Fruit fly (Drosophila melanogaster) whole organism, wandering third instar larva: ENCODE data around the gene CG31627.

ENCODE experiments used
- Abd-B ChIP-seq: fragments of >200 bp; optimal IDR thresholded peaks from 2 replicates; lab custom pipeline; 2017; ENCODE audit warnings: missing biosample characterization, missing genetic modification characterization
- CG32264 ChIP-seq: fragments of 200-800 bp; sonication (Bioruptor generic); optimal IDR thresholded peaks from 2 replicates; lab custom pipeline; 2016; ENCODE audit warnings: missing biosample characterization, missing genetic modification characterization
- CrebA ChIP-seq: fragments of 200-800 bp; sonication (Bioruptor generic); optimal IDR thresholded peaks from 2 replicates; lab custom pipeline; 2016; ENCODE audit warnings: missing biosample characterization, mild to moderate bottlenecking, missing genetic modification characterization, borderline replicate concordance
- Dfd ChIP-seq: fragments of >200 bp; optimal IDR thresholded peaks from 2 replicates; lab custom pipeline; 2017; ENCODE audit warnings: missing biosample characterization, missing genetic modification characterization
- Dif ChIP-seq: fragments of 200-275, 200-300 bp; sonication (Bioruptor generic); optimal IDR thresholded peaks from 2 replicates; lab custom pipeline; 2018; ENCODE audit warnings: missing biosample characterization, missing genetic modification characterization; ENCODE audit not compliant: partially characterized antibody
- GATAd ChIP-seq: sonication (Bioruptor generic); optimal IDR thresholded peaks from 2 replicates; lab custom pipeline; 2016; ENCODE audit warnings: missing biosample characterization, missing genetic modification characterization
- HLH106 ChIP-seq: fragments of 200-800 bp; optimal IDR thresholded peaks from 3 replicates; lab custom pipeline; 2019; ENCODE audit warnings: missing biosample characterization, mild to moderate bottlenecking, missing genetic modification characterization, moderate library complexity
- Hnf4 ChIP-seq: fragments of 200-800 bp; sonication (Bioruptor generic); optimal IDR thresholded peaks from 2 replicates; lab custom pipeline; 2016; ENCODE audit warnings: missing biosample characterization, mild to moderate bottlenecking, missing genetic modification characterization
- Hr78 ChIP-seq: fragments of >200 bp; optimal IDR thresholded peaks from 2 replicates; lab custom pipeline; 2017; ENCODE audit warnings: missing biosample characterization, missing genetic modification characterization
- Hr83 ChIP-seq: fragments of 200-300 bp; sonication (Bioruptor generic); optimal IDR thresholded peaks from 2 replicates; lab custom pipeline; 2016; ENCODE audit warnings: missing biosample characterization, mild to moderate bottlenecking, missing genetic modification characterization, moderate library complexity; ENCODE audit not compliant: poor library complexity, severe bottlenecking
- Jra ChIP-seq: sonication (Bioruptor generic); optimal IDR thresholded peaks from 2 replicates; lab custom pipeline; 2016; ENCODE audit warnings: missing biosample characterization, missing genetic modification characterization
- Mio ChIP-seq: sonication (Bioruptor generic); optimal IDR thresholded peaks from 2 replicates; lab custom pipeline; 2016; ENCODE audit warnings: missing biosample characterization, missing genetic modification characterization
- Myc ChIP-seq: fragments of >200 bp; optimal IDR thresholded peaks from 2 replicates; lab custom pipeline; 2017
- N ChIP-seq: fragments of >200 bp; optimal IDR thresholded peaks from 2 replicates; lab custom pipeline; 2018; ENCODE audit warnings: missing biosample characterization, missing external identifiers, missing genetic modification characterization
- OdsH ChIP-seq: fragments of 200-800 bp; sonication (Bioruptor generic); optimal IDR thresholded peaks from 2 replicates; lab custom pipeline; 2016; ENCODE audit warnings: missing biosample characterization, mild to moderate bottlenecking, missing genetic modification characterization
- Rel ChIP-seq, 2 experiments: fragments of 200-800 bp; sonication (Bioruptor generic) in 1 of 2; optimal IDR thresholded peaks; 2 replicates in 1 of 2; 3 replicates in 1 of 2; lab custom pipeline; 2016 to 2019; ENCODE audit warnings: mild to moderate bottlenecking in 2 of 2, missing biosample characterization in 2 of 2, missing genetic modification characterization in 2 of 2, moderate library complexity in 1 of 2
- Sp1 ChIP-seq: fragments of 200-800 bp; sonication (Bioruptor generic); optimal IDR thresholded peaks from 3 replicates; lab custom pipeline; 2019; ENCODE audit warnings: missing biosample characterization, mild to moderate bottlenecking, missing genetic modification characterization, moderate library complexity
- Vsx2 ChIP-seq: fragments of 200-300, 225-300 bp; sonication (Bioruptor generic); optimal IDR thresholded peaks from 2 replicates; lab custom pipeline; 2018; ENCODE audit warnings: missing biosample characterization, missing genetic modification characterization; ENCODE audit not compliant: partially characterized antibody
- br ChIP-seq: fragments of 200-800 bp; sonication (Bioruptor generic); optimal IDR thresholded peaks from 2 replicates; lab custom pipeline; 2016; ENCODE audit warnings: missing biosample characterization, missing genetic modification characterization
- brk ChIP-seq: fragments of 200-800 bp; sonication (Bioruptor generic); optimal IDR thresholded peaks from 2 replicates; lab custom pipeline; 2016; ENCODE audit warnings: missing biosample characterization, mild to moderate bottlenecking, missing genetic modification characterization
- dl ChIP-seq, 2 experiments: fragments of 175-275, 200-275 bp in 1 of 2; fragments of 200-275 bp in 1 of 2; sonication (Bioruptor generic); optimal IDR thresholded peaks; lab custom pipeline; 2018; ENCODE audit warnings: mild to moderate bottlenecking in 2 of 2, missing biosample characterization in 2 of 2, missing genetic modification characterization in 2 of 2, moderate library complexity in 2 of 2; ENCODE audit not compliant: partially characterized antibody in 2 of 2, insufficient read depth in 1 of 2
- dmrt93B ChIP-seq: fragments of 200-800 bp; sonication (Bioruptor generic); optimal IDR thresholded peaks from 2 replicates; lab custom pipeline; 2018; ENCODE audit warnings: missing biosample characterization, mild to moderate bottlenecking, missing genetic modification characterization
- dsf ChIP-seq: sonication (Bioruptor generic); optimal IDR thresholded peaks from 2 replicates; lab custom pipeline; 2016; ENCODE audit warnings: missing biosample characterization, missing genetic modification characterization, borderline replicate concordance
- ey ChIP-seq: fragments of 200-800 bp; sonication (Bioruptor generic); optimal IDR thresholded peaks from 2 replicates; lab custom pipeline; 2016; ENCODE audit warnings: missing biosample characterization, missing genetic modification characterization
- foxo ChIP-seq, 2 experiments: fragments of 200-800 bp; sonication (Bioruptor generic); optimal IDR thresholded peaks; 2 replicates in 1 of 2; 3 replicates in 1 of 2; lab custom pipeline; 2016 to 2017; ENCODE audit warnings: missing biosample characterization in 2 of 2, missing genetic modification characterization in 2 of 2
- fru ChIP-seq: fragments of 200-800 bp; sonication (Bioruptor generic); optimal IDR thresholded peaks from 3 replicates; lab custom pipeline; 2016; ENCODE audit warnings: missing biosample characterization, mild to moderate bottlenecking, missing genetic modification characterization
- h ChIP-seq: fragments of 200-800 bp; sonication (Bioruptor generic); optimal IDR thresholded peaks from 3 replicates; lab custom pipeline; 2016; ENCODE audit warnings: missing biosample characterization, mild to moderate bottlenecking, missing genetic modification characterization
- jim ChIP-seq: fragments of 175-275, 200-325 bp; sonication (Bioruptor generic); optimal IDR thresholded peaks from 2 replicates; lab custom pipeline; 2016; ENCODE audit warnings: missing biosample characterization, mild to moderate bottlenecking, missing genetic modification characterization
- lola ChIP-seq: fragments of >200 bp; optimal IDR thresholded peaks from 2 replicates; lab custom pipeline; 2017; ENCODE audit warnings: missing biosample characterization, missing genetic modification characterization
- pan ChIP-seq: fragments of >200 bp; optimal IDR thresholded peaks from 2 replicates; lab custom pipeline; 2017
- psq ChIP-seq: fragments of 200-800 bp; sonication (Bioruptor generic); optimal IDR thresholded peaks from 3 replicates; lab custom pipeline; 2017; ENCODE audit warnings: missing biosample characterization, mild to moderate bottlenecking, missing genetic modification characterization, moderate library complexity
- rgr ChIP-seq: fragments of 200-800 bp; sonication (Bioruptor generic); optimal IDR thresholded peaks from 3 replicates; lab custom pipeline; 2016; ENCODE audit warnings: missing biosample characterization, mild to moderate bottlenecking, missing genetic modification characterization
- sage ChIP-seq: fragments of 200-800 bp; sonication (Bioruptor generic); optimal IDR thresholded peaks from 2 replicates; lab custom pipeline; 2016; ENCODE audit warnings: missing biosample characterization, mild to moderate bottlenecking, missing genetic modification characterization
- sv ChIP-seq: fragments of 200-800 bp; sonication (Bioruptor generic); optimal IDR thresholded peaks from 3 replicates; lab custom pipeline; 2016; ENCODE audit warnings: missing biosample characterization, missing genetic modification characterization
- tai ChIP-seq: sonication (Bioruptor generic); optimal IDR thresholded peaks from 2 replicates; lab custom pipeline; 2016; ENCODE audit warnings: missing biosample characterization, missing genetic modification characterization
- usp ChIP-seq: fragments of >200 bp; optimal IDR thresholded peaks from 2 replicates; lab custom pipeline; 2017; ENCODE audit warnings: missing biosample characterization, missing genetic modification characterization
- woc ChIP-seq: sonication (Bioruptor generic); optimal IDR thresholded peaks from 2 replicates; lab custom pipeline; 2016; ENCODE audit warnings: missing biosample characterization, mild to moderate bottlenecking, missing genetic modification characterization

CG31627 gene

dm6 chr2L:21202702-21203101, 29.7 kb downstream of the CG31627 start, which contains the start of gene CG31988:
CG31988 (minus strand) TSS chr2L:21202802.
- no peak for TF ChIP-seq Hnf4
- no peak for TF ChIP-seq br
- no peak for TF ChIP-seq usp (GFP tag; lab: Kevin White, UChicago)
- no peak for TF ChIP-seq psq (GFP tag; lab: Kevin White, UChicago)
- TF ChIP-seq h (GFP tag; lab: Kevin White, UChicago): no peak
- TF ChIP-seq brk: no peak
- TF ChIP-seq sage (GFP tag; lab: Kevin White, UChicago): no peak
- no peak for TF ChIP-seq foxo (GFP tag; optimal IDR thresholded peaks at IDR 0.05; lab: Kevin White, UChicago)
- TF ChIP-seq CrebA (GFP tag; lab: Kevin White, UChicago): no peak
- no peak for TF ChIP-seq tai
- no peak for TF ChIP-seq Dif (GFP tag; lab: Kevin White, UChicago)
- no peak for TF ChIP-seq CG32264
- TF ChIP-seq, all 38 proteins: peak for 0

- TF ChIP-seq CG32264: no peak
- TF ChIP-seq Hr83 (GFP tag; lab: Kevin White, UChicago): no peak
- no peak for TF ChIP-seq Dif (GFP tag; lab: Kevin White, UChicago)
- no peak for TF ChIP-seq OdsH
- no peak for TF ChIP-seq Sp1 (GFP tag; lab: Kevin White, UChicago)
- no peak for TF ChIP-seq Vsx2
- no peak for TF ChIP-seq dmrt93B
- TF ChIP-seq dsf (GFP tag; lab: Kevin White, UChicago): no peak
- no peak for TF ChIP-seq Abd-B (GFP tag; lab: Kevin White, UChicago)
- TF ChIP-seq fru (GFP tag; lab: Kevin White, UChicago): no peak
- no peak for TF ChIP-seq GATAd (GFP tag; lab: Kevin White, UChicago)
- no peak for TF ChIP-seq sage (GFP tag; lab: Kevin White, UChicago)
- no peak for TF ChIP-seq brk
- TF ChIP-seq woc (GFP tag; lab: Kevin White, UChicago): no peak
- TF ChIP-seq dl (GFP tag; optimal IDR thresholded peaks at IDR 0.05; lab: Kevin White, UChicago; ENCODE audit: insufficient read depth in 1 of 2, partially characterized antibody in 2 of 2): no peak
Measured at dm6 chr2L:21206193-21206592, 33.2 kb downstream of the CG31627 start, which contains the start of gene clumsy. clumsy (plus strand) TSS chr2L:21206493.

- no peak for TF ChIP-seq Dfd (GFP tag; lab: Kevin White, UChicago)
- no peak for TF ChIP-seq dsf (GFP tag; lab: Kevin White, UChicago)
- peak; percentile 46 for TF ChIP-seq HLH106 (tag; lab: Kevin White, UChicago)
- TF ChIP-seq dmrt93B: no peak
- peak; percentile 60 for TF ChIP-seq Dif (GFP tag; lab: Kevin White, UChicago)
- no peak for TF ChIP-seq GATAd (GFP tag; lab: Kevin White, UChicago)
- peak; percentile 65 for TF ChIP-seq OdsH
- no peak for TF ChIP-seq CrebA (GFP tag; lab: Kevin White, UChicago)
- TF ChIP-seq dl (GFP tag; optimal IDR thresholded peaks at IDR 0.05; lab: Kevin White, UChicago; ENCODE audit: insufficient read depth in 1 of 2, partially characterized antibody in 2 of 2): peak in 1 of 2 experiments; percentile 15
- TF ChIP-seq h (GFP tag; lab: Kevin White, UChicago): peak; percentile 83
- peak; percentile 13 for TF ChIP-seq sv (GFP tag; lab: Kevin White, UChicago)
- TF ChIP-seq woc (GFP tag; lab: Kevin White, UChicago): peak; percentile 44
- TF ChIP-seq psq (GFP tag; lab: Kevin White, UChicago): peak; percentile 43
- TF ChIP-seq Hr78 (GFP tag; lab: Kevin White, UChicago): no peak
- peak; percentile 2 for TF ChIP-seq N (GFP tag; lab: Kevin White, UChicago)
- TF ChIP-seq rgr (GFP tag; lab: Kevin White, UChicago): peak; percentile 62
- TF ChIP-seq Rel (GFP tag; optimal IDR thresholded peaks at IDR 0.05; lab: Kevin White, UChicago): no peak
- peak; percentile 44 for TF ChIP-seq Rel (tag; optimal IDR thresholded peaks at IDR 0.05; lab: Kevin White, UChicago)
- peak; percentile 66 for TF ChIP-seq br
- TF ChIP-seq lola: no peak
- peak; percentile 48 for TF ChIP-seq Jra (GFP tag; lab: Kevin White, UChicago)
- peak; percentile 54 for TF ChIP-seq Myc (lab: Kevin White, UChicago)
- peak; percentile 78 for TF ChIP-seq Vsx2
- no peak for TF ChIP-seq pan (lab: Kevin White, UChicago)
- peak; percentile 4 for TF ChIP-seq Hr83 (GFP tag; lab: Kevin White, UChicago)
- TF ChIP-seq Hnf4: peak; percentile 93
- peak; percentile 80 for TF ChIP-seq tai
- TF ChIP-seq jim: peak; percentile 67
- peak; percentile 44 for TF ChIP-seq Mio (GFP tag; lab: Kevin White, UChicago)
- peak; percentile 90 for TF ChIP-seq fru (GFP tag; lab: Kevin White, UChicago)
- peak; percentile 65 for TF ChIP-seq ey (GFP tag; lab: Kevin White, UChicago)
- peak; percentile 49 for TF ChIP-seq brk
- TF ChIP-seq foxo (GFP tag; optimal IDR thresholded peaks at IDR 0.05; lab: Kevin White, UChicago): peak in 1 of 2 experiments; percentile 74
- TF ChIP-seq usp (GFP tag; lab: Kevin White, UChicago): no peak
- TF ChIP-seq sage (GFP tag; lab: Kevin White, UChicago): no peak
- TF ChIP-seq CG32264: no peak
Measured at dm6 chr2L:21214961-21215362, 41.9 kb downstream of the CG31627 start.
